Fruit fly (Drosophila melanogaster): Measurements from ENCODE around the gene CG4957.

Gene CG4957

DNA sequence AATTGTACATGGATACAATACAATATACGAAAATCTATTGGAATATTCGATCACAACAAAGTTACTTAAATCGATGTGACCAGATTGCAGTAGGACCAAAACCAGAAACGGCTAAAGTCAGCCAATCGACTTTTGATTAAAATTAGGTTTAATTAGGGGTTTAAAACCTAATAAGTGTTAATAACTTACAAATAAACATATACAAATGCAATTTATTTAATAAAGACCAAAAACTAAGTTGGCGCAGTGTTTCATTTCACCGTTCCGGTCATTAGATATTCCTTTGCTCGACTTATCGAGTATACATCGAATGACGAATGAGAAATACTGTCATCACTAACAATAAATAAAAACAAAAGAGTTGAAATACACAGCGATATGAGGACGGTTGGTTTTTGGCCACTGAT is 18.2 kb upstream of the CG4957 start, which contains the start of the genes bsk and CG31717:
Gene bsk, minus strand, starts transcription at position 61 of the 407 bp plus-strand sequence.
Gene CG31717, plus strand, starts transcription at position 297 of the 407 bp plus-strand sequence.
- TF ChIP-seq vri (GFP tag; optimal IDR thresholded peaks at IDR 0.05) (no peak), CG10669 (GFP tag; optimal IDR thresholded peaks at IDR 0.05) (no peak), Eip93F (GFP tag; optimal IDR thresholded peaks at IDR 0.05) (no peak), acj6 (GFP tag; optimal IDR thresholded peaks at IDR 0.05) (no peak), Ets21C (GFP tag; optimal IDR thresholded peaks at IDR 0.05) (no peak), Ets96B (tag; optimal IDR thresholded peaks at IDR 0.05) (no peak), fkh (GFP tag; optimal IDR thresholded peaks at IDR 0.05) (peak; percentile 36), topi (GFP tag; optimal IDR thresholded peaks at IDR 0.05) (no peak), salr (GFP tag; optimal IDR thresholded peaks at IDR 0.05) (no peak), CG11762 (GFP tag; optimal IDR thresholded peaks at IDR 0.05; ENCODE audit: insufficient read depth) (no peak), Sox14 (GFP tag; optimal IDR thresholded peaks at IDR 0.05) (no peak), lz (GFP tag; optimal IDR thresholded peaks at IDR 0.05) (peak; percentile 10), esn (GFP tag; optimal IDR thresholded peaks at IDR 0.05) (peak; percentile 6), Hr38 (GFP tag; optimal IDR thresholded peaks at IDR 0.05) (no peak), dsx (GFP tag; optimal IDR thresholded peaks at IDR 0.05; ENCODE audit: poor library complexity, severe bottlenecking) (peak; percentile 97), ss (GFP tag; optimal IDR thresholded peaks at IDR 0.05) (no peak), CG1621 (tag; optimal IDR thresholded peaks at IDR 0.05) (no peak), Eip78C (GFP tag) (peak; percentile 79)

DNA sequence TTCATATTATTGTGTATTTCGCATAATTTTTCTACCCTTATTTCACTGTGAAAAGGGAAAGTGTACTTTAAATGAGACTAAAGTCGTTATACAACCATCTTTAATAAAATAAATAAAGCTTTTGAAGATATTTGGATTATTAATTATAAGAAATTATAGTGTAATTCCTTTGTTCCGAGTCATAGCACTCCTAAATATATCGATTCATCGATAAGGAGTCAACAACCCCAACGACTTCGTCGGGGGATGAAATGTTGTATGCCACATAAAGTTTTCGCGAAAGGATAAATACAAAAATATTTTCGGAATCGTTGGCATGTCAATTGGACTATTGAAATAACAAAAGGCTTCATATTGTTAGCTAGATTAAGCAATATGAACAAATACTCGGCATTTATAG is 17.1 kb upstream of the CG4957 start, which contains the start of gene Ror:
Gene Ror, plus strand, starts transcription at position 252 of the 400 bp plus-strand sequence.
- no peak for TF ChIP-seq vri (GFP tag; optimal IDR thresholded peaks at IDR 0.05)
- no peak for TF ChIP-seq spab (GFP tag; optimal IDR thresholded peaks at IDR 0.05)
- TF ChIP-seq salr (GFP tag; optimal IDR thresholded peaks at IDR 0.05): no peak
- TF ChIP-seq Lpt (GFP tag; optimal IDR thresholded peaks at IDR 0.05): no peak
- no peak for TF ChIP-seq CG11902 (GFP tag; optimal IDR thresholded peaks at IDR 0.05)
- TF ChIP-seq CG6792 (GFP tag; optimal IDR thresholded peaks at IDR 0.05): no peak
- TF ChIP-seq Sox102F (GFP tag; optimal IDR thresholded peaks at IDR 0.05): no peak
- TF ChIP-seq CG6808 (GFP tag; optimal IDR thresholded peaks at IDR 0.05): no peak
- TF ChIP-seq Hr4 (GFP tag; optimal IDR thresholded peaks at IDR 0.05): no peak
- TF ChIP-seq achi (GFP tag; optimal IDR thresholded peaks at IDR 0.05): no peak
- no peak for TF ChIP-seq lz (GFP tag; optimal IDR thresholded peaks at IDR 0.05)
- no peak for TF ChIP-seq CG11294 (GFP tag; IDR thresholded peaks at IDR 0.05)
- TF ChIP-seq Ets96B (tag; optimal IDR thresholded peaks at IDR 0.05): no peak
- no peak for TF ChIP-seq CG10669 (GFP tag; optimal IDR thresholded peaks at IDR 0.05)
- TF ChIP-seq CG16779 (tag; optimal IDR thresholded peaks at IDR 0.05): no peak

DNA sequence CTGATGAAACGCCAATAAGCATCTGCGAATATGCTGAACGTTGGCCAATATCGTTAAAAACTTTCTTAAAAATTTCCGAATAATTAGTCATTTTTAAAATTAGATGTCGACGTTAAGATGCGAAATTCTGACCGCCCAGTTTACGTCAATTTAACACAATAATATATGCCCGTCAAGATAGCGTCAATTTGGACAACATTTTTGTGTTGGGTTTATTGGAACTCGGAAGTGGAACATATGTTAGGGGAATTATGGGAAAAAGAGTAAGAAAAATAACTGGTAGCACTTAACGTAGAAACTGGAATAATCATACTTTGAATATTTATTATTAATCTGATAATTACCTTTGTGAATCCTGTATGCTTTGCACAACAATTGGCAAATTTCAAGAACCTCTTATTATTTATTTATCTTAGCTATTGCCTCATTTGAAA is 12.9 kb upstream of the CG4957 start, which contains the start of gene CG5676:
Gene CG5676, minus strand, starts transcription at position 167 of the 434 bp plus-strand sequence.
- no peak for TF ChIP-seq CG34406 (GFP tag; optimal IDR thresholded peaks at IDR 0.05)
- TF ChIP-seq svp (GFP tag): no peak
- no peak for TF ChIP-seq vri (GFP tag; optimal IDR thresholded peaks at IDR 0.05)
- TF ChIP-seq spab (GFP tag; optimal IDR thresholded peaks at IDR 0.05): no peak
- TF ChIP-seq dac (GFP tag; optimal IDR thresholded peaks at IDR 0.05): no peak
- no peak for TF ChIP-seq Sox102F (GFP tag; optimal IDR thresholded peaks at IDR 0.05)
- no peak for TF ChIP-seq Ets96B (tag; optimal IDR thresholded peaks at IDR 0.05)
- no peak for TF ChIP-seq fkh (GFP tag; optimal IDR thresholded peaks at IDR 0.05)
- TF ChIP-seq CG15336 (GFP tag; IDR thresholded peaks at IDR 0.05): no peak
- no peak for TF ChIP-seq salr (GFP tag; optimal IDR thresholded peaks at IDR 0.05)
- TF ChIP-seq CG3919 (GFP tag; optimal IDR thresholded peaks at IDR 0.05): no peak
- TF ChIP-seq CG6792 (GFP tag; optimal IDR thresholded peaks at IDR 0.05): no peak
- no peak for TF ChIP-seq Lpt (GFP tag; optimal IDR thresholded peaks at IDR 0.05)
- TF ChIP-seq pdm3 (GFP tag; optimal IDR thresholded peaks at IDR 0.05): no peak
- no peak for TF ChIP-seq Eip75B (GFP tag; optimal IDR thresholded peaks at IDR 0.05)
- no peak for TF ChIP-seq Met (GFP tag; optimal IDR thresholded peaks at IDR 0.05)
- TF ChIP-seq fd59A (GFP tag; optimal IDR thresholded peaks at IDR 0.05): no peak
- no peak for TF ChIP-seq Smox (GFP tag; optimal IDR thresholded peaks at IDR 0.05)
- no peak for TF ChIP-seq CG1621 (tag; optimal IDR thresholded peaks at IDR 0.05)
- no peak for TF ChIP-seq Sox14 (GFP tag; optimal IDR thresholded peaks at IDR 0.05)

Data from whole organism, prepupa.